Worm (Caenorhabditis elegans) whole organism, L3 larva: ENCODE results near the gene ZC449.4.

Experiments
- nhr-11 ChIP-seq: fragments of 150-350 bp; optimal IDR thresholded peaks from 2 replicates; lab custom pipeline; 2014; ENCODE audit warnings: missing biosample characterization, missing genetic modification characterization
- tbx-2 ChIP-seq: sonication (generic microtip); optimal IDR thresholded peaks from 2 replicates; lab custom pipeline; 2016; ENCODE audit warnings: mild to moderate bottlenecking, missing genetic modification characterization, missing compliant biosample characterization
- unc-62 ChIP-seq: fragments of 150-350 bp; sonication (generic microtip); optimal IDR thresholded peaks from 4 replicates; lab custom pipeline; 2014; ENCODE audit warnings: missing biosample characterization, missing genetic modification reagents, missing genetic modification characterization

DNA sequence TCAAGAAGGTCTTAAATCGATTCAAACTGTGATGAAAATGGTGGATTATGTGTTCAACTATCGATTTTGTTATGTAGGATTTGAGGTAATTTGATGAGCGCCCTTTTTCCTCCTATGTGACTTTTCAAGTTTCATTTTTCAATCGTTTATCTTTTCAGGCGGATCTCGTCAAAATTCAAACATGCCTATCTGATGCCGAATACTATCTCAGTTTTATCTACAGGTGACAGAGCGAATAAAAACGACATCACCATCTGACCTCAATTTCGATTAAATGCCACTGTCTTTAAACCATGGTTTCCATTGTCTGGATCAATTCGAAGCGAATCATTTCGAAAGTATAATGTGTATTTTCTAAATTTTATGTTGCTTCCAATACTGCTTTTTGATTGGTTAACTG, 28.0 kb upstream of the ZC449.4 start:
- no peak for TF ChIP-seq unc-62 (GFP tag; lab: Kevin White, UChicago)
- no peak for TF ChIP-seq nhr-11 (tag; lab: Kevin White, UChicago)
- TF ChIP-seq tbx-2 (tag; lab: Kevin White, UChicago): no peak
